Fruit fly (Drosophila melanogaster) whole organism, wandering third instar larva: ENCODE results near the gene Dnaaf6.

Source experiments
- Abd-B ChIP-seq: fragments of >200 bp; optimal IDR thresholded peaks from 2 replicates; lab custom pipeline; 2017; ENCODE audit warnings: missing biosample characterization, missing genetic modification characterization
- CG32264 ChIP-seq: fragments of 200-800 bp; sonication (Bioruptor generic); optimal IDR thresholded peaks from 2 replicates; lab custom pipeline; 2016; ENCODE audit warnings: missing biosample characterization, missing genetic modification characterization
- CG9705 ChIP-seq: fragments of 200-800 bp; sonication (Bioruptor generic); optimal IDR thresholded peaks from 2 replicates; lab custom pipeline; 2018; ENCODE audit warnings: missing biosample characterization, mild to moderate bottlenecking, missing genetic modification characterization
- CrebA ChIP-seq: fragments of 200-800 bp; sonication (Bioruptor generic); optimal IDR thresholded peaks from 2 replicates; lab custom pipeline; 2016; ENCODE audit warnings: missing biosample characterization, mild to moderate bottlenecking, missing genetic modification characterization, borderline replicate concordance
- Dfd ChIP-seq: fragments of >200 bp; optimal IDR thresholded peaks from 2 replicates; lab custom pipeline; 2017; ENCODE audit warnings: missing biosample characterization, missing genetic modification characterization
- Dif ChIP-seq: fragments of 200-275, 200-300 bp; sonication (Bioruptor generic); optimal IDR thresholded peaks from 2 replicates; lab custom pipeline; 2018; ENCODE audit warnings: missing biosample characterization, missing genetic modification characterization; ENCODE audit not compliant: partially characterized antibody
- GATAd ChIP-seq: sonication (Bioruptor generic); optimal IDR thresholded peaks from 2 replicates; lab custom pipeline; 2016; ENCODE audit warnings: missing biosample characterization, missing genetic modification characterization
- HLH106 ChIP-seq: fragments of 200-800 bp; optimal IDR thresholded peaks from 3 replicates; lab custom pipeline; 2019; ENCODE audit warnings: missing biosample characterization, mild to moderate bottlenecking, missing genetic modification characterization, moderate library complexity
- Hnf4 ChIP-seq: fragments of 200-800 bp; sonication (Bioruptor generic); optimal IDR thresholded peaks from 2 replicates; lab custom pipeline; 2016; ENCODE audit warnings: missing biosample characterization, mild to moderate bottlenecking, missing genetic modification characterization
- Hr78 ChIP-seq: fragments of >200 bp; optimal IDR thresholded peaks from 2 replicates; lab custom pipeline; 2017; ENCODE audit warnings: missing biosample characterization, missing genetic modification characterization
- Hr83 ChIP-seq: fragments of 200-300 bp; sonication (Bioruptor generic); optimal IDR thresholded peaks from 2 replicates; lab custom pipeline; 2016; ENCODE audit warnings: missing biosample characterization, mild to moderate bottlenecking, missing genetic modification characterization, moderate library complexity; ENCODE audit not compliant: poor library complexity, severe bottlenecking
- Jra ChIP-seq: sonication (Bioruptor generic); optimal IDR thresholded peaks from 2 replicates; lab custom pipeline; 2016; ENCODE audit warnings: missing biosample characterization, missing genetic modification characterization
- Mio ChIP-seq: sonication (Bioruptor generic); optimal IDR thresholded peaks from 2 replicates; lab custom pipeline; 2016; ENCODE audit warnings: missing biosample characterization, missing genetic modification characterization
- Myc ChIP-seq: fragments of >200 bp; optimal IDR thresholded peaks from 2 replicates; lab custom pipeline; 2017
- N ChIP-seq: fragments of >200 bp; optimal IDR thresholded peaks from 2 replicates; lab custom pipeline; 2018; ENCODE audit warnings: missing biosample characterization, missing external identifiers, missing genetic modification characterization
- OdsH ChIP-seq: fragments of 200-800 bp; sonication (Bioruptor generic); optimal IDR thresholded peaks from 2 replicates; lab custom pipeline; 2016; ENCODE audit warnings: missing biosample characterization, mild to moderate bottlenecking, missing genetic modification characterization
- Rel ChIP-seq, 2 experiments: fragments of 200-800 bp; sonication (Bioruptor generic) in 1 of 2; optimal IDR thresholded peaks; 2 replicates in 1 of 2; 3 replicates in 1 of 2; lab custom pipeline; 2016 to 2019; ENCODE audit warnings: mild to moderate bottlenecking in 2 of 2, missing biosample characterization in 2 of 2, missing genetic modification characterization in 2 of 2, moderate library complexity in 1 of 2
- Sp1 ChIP-seq: fragments of 200-800 bp; sonication (Bioruptor generic); optimal IDR thresholded peaks from 3 replicates; lab custom pipeline; 2019; ENCODE audit warnings: missing biosample characterization, mild to moderate bottlenecking, missing genetic modification characterization, moderate library complexity
- Vsx2 ChIP-seq: fragments of 200-300, 225-300 bp; sonication (Bioruptor generic); optimal IDR thresholded peaks from 2 replicates; lab custom pipeline; 2018; ENCODE audit warnings: missing biosample characterization, missing genetic modification characterization; ENCODE audit not compliant: partially characterized antibody
- br ChIP-seq: fragments of 200-800 bp; sonication (Bioruptor generic); optimal IDR thresholded peaks from 2 replicates; lab custom pipeline; 2016; ENCODE audit warnings: missing biosample characterization, missing genetic modification characterization
- brk ChIP-seq: fragments of 200-800 bp; sonication (Bioruptor generic); optimal IDR thresholded peaks from 2 replicates; lab custom pipeline; 2016; ENCODE audit warnings: missing biosample characterization, mild to moderate bottlenecking, missing genetic modification characterization
- dl ChIP-seq, 2 experiments: fragments of 175-275, 200-275 bp in 1 of 2; fragments of 200-275 bp in 1 of 2; sonication (Bioruptor generic); optimal IDR thresholded peaks; lab custom pipeline; 2018; ENCODE audit warnings: mild to moderate bottlenecking in 2 of 2, missing biosample characterization in 2 of 2, missing genetic modification characterization in 2 of 2, moderate library complexity in 2 of 2; ENCODE audit not compliant: partially characterized antibody in 2 of 2, insufficient read depth in 1 of 2
- dmrt93B ChIP-seq: fragments of 200-800 bp; sonication (Bioruptor generic); optimal IDR thresholded peaks from 2 replicates; lab custom pipeline; 2018; ENCODE audit warnings: missing biosample characterization, mild to moderate bottlenecking, missing genetic modification characterization
- dsf ChIP-seq: sonication (Bioruptor generic); optimal IDR thresholded peaks from 2 replicates; lab custom pipeline; 2016; ENCODE audit warnings: missing biosample characterization, missing genetic modification characterization, borderline replicate concordance
- ey ChIP-seq: fragments of 200-800 bp; sonication (Bioruptor generic); optimal IDR thresholded peaks from 2 replicates; lab custom pipeline; 2016; ENCODE audit warnings: missing biosample characterization, missing genetic modification characterization
- foxo ChIP-seq, 2 experiments: fragments of 200-800 bp; sonication (Bioruptor generic); optimal IDR thresholded peaks; 2 replicates in 1 of 2; 3 replicates in 1 of 2; lab custom pipeline; 2016 to 2017; ENCODE audit warnings: missing biosample characterization in 2 of 2, missing genetic modification characterization in 2 of 2
- fru ChIP-seq: fragments of 200-800 bp; sonication (Bioruptor generic); optimal IDR thresholded peaks from 3 replicates; lab custom pipeline; 2016; ENCODE audit warnings: missing biosample characterization, mild to moderate bottlenecking, missing genetic modification characterization
- h ChIP-seq: fragments of 200-800 bp; sonication (Bioruptor generic); optimal IDR thresholded peaks from 3 replicates; lab custom pipeline; 2016; ENCODE audit warnings: missing biosample characterization, mild to moderate bottlenecking, missing genetic modification characterization
- jim ChIP-seq: fragments of 175-275, 200-325 bp; sonication (Bioruptor generic); optimal IDR thresholded peaks from 2 replicates; lab custom pipeline; 2016; ENCODE audit warnings: missing biosample characterization, mild to moderate bottlenecking, missing genetic modification characterization
- lola ChIP-seq: fragments of >200 bp; optimal IDR thresholded peaks from 2 replicates; lab custom pipeline; 2017; ENCODE audit warnings: missing biosample characterization, missing genetic modification characterization
- pan ChIP-seq: fragments of >200 bp; optimal IDR thresholded peaks from 2 replicates; lab custom pipeline; 2017
- psq ChIP-seq: fragments of 200-800 bp; sonication (Bioruptor generic); optimal IDR thresholded peaks from 3 replicates; lab custom pipeline; 2017; ENCODE audit warnings: missing biosample characterization, mild to moderate bottlenecking, missing genetic modification characterization, moderate library complexity
- rgr ChIP-seq: fragments of 200-800 bp; sonication (Bioruptor generic); optimal IDR thresholded peaks from 3 replicates; lab custom pipeline; 2016; ENCODE audit warnings: missing biosample characterization, mild to moderate bottlenecking, missing genetic modification characterization
- sage ChIP-seq: fragments of 200-800 bp; sonication (Bioruptor generic); optimal IDR thresholded peaks from 2 replicates; lab custom pipeline; 2016; ENCODE audit warnings: missing biosample characterization, mild to moderate bottlenecking, missing genetic modification characterization
- sv ChIP-seq: fragments of 200-800 bp; sonication (Bioruptor generic); optimal IDR thresholded peaks from 3 replicates; lab custom pipeline; 2016; ENCODE audit warnings: missing biosample characterization, missing genetic modification characterization
- tai ChIP-seq: sonication (Bioruptor generic); optimal IDR thresholded peaks from 2 replicates; lab custom pipeline; 2016; ENCODE audit warnings: missing biosample characterization, missing genetic modification characterization
- usp ChIP-seq: fragments of >200 bp; optimal IDR thresholded peaks from 2 replicates; lab custom pipeline; 2017; ENCODE audit warnings: missing biosample characterization, missing genetic modification characterization
- woc ChIP-seq: sonication (Bioruptor generic); optimal IDR thresholded peaks from 2 replicates; lab custom pipeline; 2016; ENCODE audit warnings: missing biosample characterization, mild to moderate bottlenecking, missing genetic modification characterization

Gene Dnaaf6

DNA sequence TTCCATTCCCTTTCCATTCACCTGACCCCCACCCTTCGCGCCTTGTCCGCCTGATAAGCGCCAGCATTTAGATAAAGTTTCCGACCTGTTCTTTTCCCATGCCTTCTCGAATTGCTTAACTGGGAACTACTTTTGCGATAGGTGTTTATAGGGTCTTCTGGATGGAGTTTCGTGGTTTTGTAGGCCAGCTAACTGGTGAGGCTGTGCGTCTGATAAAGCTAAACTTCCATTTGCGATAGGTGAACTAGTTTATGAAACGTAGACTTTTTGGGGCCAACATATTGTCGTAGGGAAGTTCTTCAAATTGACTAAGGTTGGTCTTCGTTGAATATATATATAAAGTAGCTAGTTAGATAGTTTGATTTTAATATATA, 49.0 kb upstream of the Dnaaf6 start:
- TF ChIP-seq foxo (GFP tag; optimal IDR thresholded peaks at IDR 0.05; lab: Kevin White, UChicago) = no peak
- no peak for TF ChIP-seq pan (lab: Kevin White, UChicago)
- no peak for TF ChIP-seq jim (GFP tag; lab: Kevin White, UChicago)
- no peak for TF ChIP-seq tai (GFP tag; lab: Kevin White, UChicago)
- no peak for TF ChIP-seq OdsH (GFP tag; lab: Kevin White, UChicago)

DNA sequence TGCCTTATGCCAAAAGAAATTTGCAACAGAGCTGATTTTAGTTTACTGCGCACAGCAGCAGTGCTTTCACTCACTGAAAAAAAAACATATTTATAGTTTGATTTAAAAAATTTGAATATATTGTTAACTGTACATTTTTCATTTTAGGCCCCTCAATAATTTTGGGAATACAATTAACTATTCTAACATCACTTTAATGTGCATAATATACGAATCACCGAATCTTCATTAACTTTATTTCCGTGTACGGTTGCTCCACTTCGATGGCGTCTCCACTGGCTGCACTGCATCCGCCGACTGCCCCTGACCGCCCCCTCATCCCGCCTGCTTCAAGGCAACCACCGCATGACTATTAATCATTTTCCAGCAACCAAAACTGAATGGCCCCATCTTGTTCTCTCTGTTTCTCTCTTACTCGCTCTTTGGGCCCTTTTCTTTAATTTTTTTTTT, 47.8 kb upstream of the Dnaaf6 start:
- TF ChIP-seq tai (GFP tag; lab: Kevin White, UChicago) = peak; percentile 78
- no peak for TF ChIP-seq jim (GFP tag; lab: Kevin White, UChicago)
- no peak for TF ChIP-seq Hr78 (GFP tag; lab: Kevin White, UChicago)
- no peak for TF ChIP-seq dl (GFP tag; optimal IDR thresholded peaks at IDR 0.05; lab: Kevin White, UChicago; ENCODE audit: insufficient read depth in 1 of 2, partially characterized antibody in 2 of 2)
- TF ChIP-seq sage (GFP tag; lab: Kevin White, UChicago) = peak; percentile 83
- TF ChIP-seq Jra (GFP tag; lab: Kevin White, UChicago) = peak; percentile 83
- TF ChIP-seq psq (GFP tag; lab: Kevin White, UChicago) = peak; percentile 94
- TF ChIP-seq Sp1 (GFP tag; lab: Kevin White, UChicago) = peak; percentile 90
- TF ChIP-seq Vsx2 = no peak
- TF ChIP-seq OdsH (GFP tag; lab: Kevin White, UChicago) = peak; percentile 87
- peak; percentile 88 for TF ChIP-seq Hnf4 (GFP tag; lab: Kevin White, UChicago)
- TF ChIP-seq woc (GFP tag; lab: Kevin White, UChicago) = peak; percentile 82
- TF ChIP-seq CG32264 = peak; percentile 62
- TF ChIP-seq fru (GFP tag; lab: Kevin White, UChicago) = peak; percentile 93
- TF ChIP-seq br (GFP tag; lab: Kevin White, UChicago) = peak; percentile 93
- TF ChIP-seq Dif (GFP tag; lab: Kevin White, UChicago) = no peak
- TF ChIP-seq lola = no peak
- peak; percentile 2 for TF ChIP-seq Hr83
- no peak for TF ChIP-seq sv (GFP tag; lab: Kevin White, UChicago)
- no peak for TF ChIP-seq N
- TF ChIP-seq ey (GFP tag; lab: Kevin White, UChicago) = peak; percentile 87
- TF ChIP-seq dmrt93B (GFP tag; lab: Kevin White, UChicago) = peak; percentile 79
- TF ChIP-seq dsf = peak; percentile 42
- TF ChIP-seq Rel (GFP tag; optimal IDR thresholded peaks at IDR 0.05; lab: Kevin White, UChicago) = peak; percentile 49
- peak; percentile 8 for TF ChIP-seq Rel (tag; optimal IDR thresholded peaks at IDR 0.05; lab: Kevin White, UChicago)
- TF ChIP-seq GATAd = no peak
- no peak for TF ChIP-seq usp (GFP tag; lab: Kevin White, UChicago)
- no peak for TF ChIP-seq Dfd (GFP tag; lab: Kevin White, UChicago)
- no peak for TF ChIP-seq pan (lab: Kevin White, UChicago)
- peak; percentile 93 for TF ChIP-seq h (GFP tag; lab: Kevin White, UChicago)
- TF ChIP-seq CG9705 (GFP tag; lab: Kevin White, UChicago) = peak; percentile 71
- no peak for TF ChIP-seq Myc (lab: Kevin White, UChicago)
- TF ChIP-seq Abd-B = no peak
- no peak for TF ChIP-seq Mio (GFP tag; lab: Kevin White, UChicago)
- peak; percentile 31 for TF ChIP-seq CrebA (GFP tag; lab: Kevin White, UChicago)
- peak; percentile 79 for TF ChIP-seq brk
- peak; percentile 88 for TF ChIP-seq rgr
- peak in 1 of 2 experiments; percentile 92 for TF ChIP-seq foxo (GFP tag; optimal IDR thresholded peaks at IDR 0.05; lab: Kevin White, UChicago)
- TF ChIP-seq HLH106 = peak; percentile 82
- TF ChIP-seq, all 38 proteins: peak for 23
